Worm (Caenorhabditis elegans): ENCODE measurements around the gene F42G8.8.

ce11 chrIV:8076511-8076910 is 42.4 kb upstream of the F42G8.8 start:
- TF ChIP-seq fos-1 (tag; optimal IDR thresholded peaks at IDR 0.05) (no peak), R02D3.7 (tag; optimal IDR thresholded peaks at IDR 0.05) (no peak), pqm-1 (tag; optimal IDR thresholded peaks at IDR 0.05) (no peak)

Data from whole organism, L4 larva.